Worm (Caenorhabditis elegans): ENCODE results near the gene ceh-60.

ce11 chrX:6551073-6551652 is 21.2 kb upstream of the ceh-60 start:
- TF ChIP-seq attf-6 (GFP tag; IDR thresholded peaks at IDR 0.05) (no peak), F37B4.10 (GFP tag; IDR thresholded peaks at IDR 0.05) (no peak), rcor-1 (GFP tag; IDR thresholded peaks at IDR 0.05) (no peak), cebp-2 (GFP tag; IDR thresholded peaks at IDR 0.05) (no peak), F39B2.1 (GFP tag; IDR thresholded peaks at IDR 0.05) (no peak), let-526 (GFP tag; IDR thresholded peaks at IDR 0.05) (no peak), efl-1 (GFP tag; optimal IDR thresholded peaks at IDR 0.05) (no peak), D2030.7 (GFP tag; IDR thresholded peaks at IDR 0.05) (no peak), athp-1 (tag; optimal IDR thresholded peaks at IDR 0.05) (no peak)
